Fruit fly (Drosophila melanogaster) whole organism, embryonic: ENCODE results near the gene Neu2.

ENCODE experiments used
- Ada2b ChIP-seq: fragments of 200-800 bp; sonication (Bioruptor generic); IDR thresholded peaks from 2 replicates; pipeline ENCODE4 v1.3.6; 2022; ENCODE audit warnings: missing biosample characterization, missing genetic modification characterization
- BEAF-32 ChIP-seq: fragments of 200-800 bp; sonication (Bioruptor generic); optimal IDR thresholded peaks from 3 replicates; lab custom pipeline; 2017; ENCODE audit warnings: missing biosample characterization, missing genetic modification characterization, mild to moderate bottlenecking, moderate library complexity, missing genetic modification reagents
- Bgb ChIP-seq: fragments of 200-800 bp; sonication (Bioruptor generic); IDR thresholded peaks from 2 replicates; pipeline ENCODE4 v1.3.6; 2022; ENCODE audit warnings: missing biosample characterization, missing genetic modification characterization; ENCODE audit not compliant: partially characterized antibody
- CG10267 ChIP-seq: fragments of 200-800 bp; sonication (Bioruptor generic); optimal IDR thresholded peaks from 2 replicates; lab custom pipeline; 2018; ENCODE audit warnings: missing biosample characterization, mild to moderate bottlenecking, missing genetic modification characterization, moderate library complexity
- CG10462 ChIP-seq: fragments of 200-800 bp; sonication (Bioruptor generic); optimal IDR thresholded peaks from 2 replicates; lab custom pipeline; 2016; ENCODE audit warnings: missing biosample characterization, missing genetic modification characterization
- CG10959 ChIP-seq: fragments of 200-800 bp; sonication (Bioruptor generic); IDR thresholded peaks from 2 replicates; pipeline ENCODE4 v1.3.6; 2022; ENCODE audit warnings: missing biosample characterization, missing genetic modification characterization
- CG12155 ChIP-seq: fragments of 200-800 bp; sonication (Bioruptor generic); optimal IDR thresholded peaks from 3 replicates; lab custom pipeline; 2016; ENCODE audit warnings: missing biosample characterization, missing genetic modification characterization
- CG12659 ChIP-seq: fragments of 200-800 bp; sonication (Bioruptor generic); optimal IDR thresholded peaks from 3 replicates; lab custom pipeline; 2017; ENCODE audit warnings: mild to moderate bottlenecking, missing biosample characterization, missing genetic modification reagents, missing genetic modification characterization
- CG14710 ChIP-seq: fragments of 200-800 bp; sonication (Bioruptor generic); optimal IDR thresholded peaks from 3 replicates; lab custom pipeline; 2019; ENCODE audit warnings: missing biosample characterization, mild to moderate bottlenecking, missing genetic modification characterization, moderate library complexity
- CG15514 ChIP-seq: fragments of 200-800 bp; sonication (Bioruptor generic); optimal IDR thresholded peaks from 3 replicates; lab custom pipeline; 2017; ENCODE audit warnings: missing biosample characterization, missing genetic modification characterization, mild to moderate bottlenecking, moderate library complexity, missing genetic modification reagents
- CG17385 ChIP-seq: fragments of 200-800 bp; sonication (Bioruptor generic); optimal IDR thresholded peaks from 3 replicates; lab custom pipeline; 2018; ENCODE audit warnings: missing biosample characterization, mild to moderate bottlenecking, missing genetic modification characterization
- CG3995 ChIP-seq: fragments of 200-800 bp; sonication (Bioruptor generic); optimal IDR thresholded peaks from 3 replicates; lab custom pipeline; 2016; ENCODE audit warnings: missing biosample characterization, missing genetic modification characterization
- CG5245 ChIP-seq: fragments of 200-800 bp; sonication (Bioruptor generic); optimal IDR thresholded peaks from 3 replicates; lab custom pipeline; 2016; ENCODE audit warnings: missing biosample characterization, missing genetic modification characterization
- CG6791 ChIP-seq: fragments of 200-800 bp; sonication (Bioruptor generic); IDR thresholded peaks from 3 replicates; pipeline ENCODE4 v1.3.6; 2022; ENCODE audit warnings: missing biosample characterization, missing genetic modification characterization; ENCODE audit not compliant: partially characterized antibody
- CG8290 ChIP-seq, 3 experiments: fragments of 200-800 bp; sonication (Bioruptor generic); optimal IDR thresholded peaks; 2 replicates each; lab custom pipeline; 2016 to 2019; ENCODE audit warnings: missing biosample characterization in 3 of 3, missing genetic modification characterization in 3 of 3, mild to moderate bottlenecking in 2 of 3, moderate library complexity in 1 of 3
- CG8359 ChIP-seq: fragments of 200-800 bp; sonication (Bioruptor generic); optimal IDR thresholded peaks from 2 replicates; lab custom pipeline; 2017; ENCODE audit warnings: missing biosample characterization, mild to moderate bottlenecking, missing genetic modification characterization, borderline replicate concordance
- CG8478 ChIP-seq: fragments of >200 bp; optimal IDR thresholded peaks from 2 replicates; lab custom pipeline; 2018
- CG9797 ChIP-seq: fragments of 200-800 bp; sonication (Bioruptor generic); optimal IDR thresholded peaks from 3 replicates; lab custom pipeline; 2018; ENCODE audit warnings: missing biosample characterization, mild to moderate bottlenecking, missing genetic modification characterization
- Dp ChIP-seq: fragments of 200-800 bp; sonication (Bioruptor generic); optimal IDR thresholded peaks from 2 replicates; lab custom pipeline; 2018; ENCODE audit warnings: missing biosample characterization, mild to moderate bottlenecking, missing genetic modification characterization, moderate library complexity
- Drgx ChIP-seq: fragments of 200-800 bp; sonication (Bioruptor generic); IDR thresholded peaks from 2 replicates; pipeline ENCODE4 v1.3.6; 2022; ENCODE audit warnings: missing biosample characterization, missing genetic modification characterization
- E2f1 ChIP-seq: fragments of 200-800 bp; sonication (Bioruptor generic); IDR thresholded peaks from 2 replicates; pipeline ENCODE4 v1.3.6; 2022; ENCODE audit warnings: missing biosample characterization, missing genetic modification characterization
- H15 ChIP-seq: fragments of 200-800 bp; sonication (Bioruptor generic); IDR thresholded peaks from 3 replicates; pipeline ENCODE4 v1.3.6; 2022; ENCODE audit warnings: missing biosample characterization, missing genetic modification characterization
- Kr ChIP-seq: fragments of 200-800 bp; sonication (Bioruptor generic); optimal IDR thresholded peaks from 2 replicates; lab custom pipeline; 2017; ENCODE audit warnings: missing biosample characterization, mild to moderate bottlenecking, missing genetic modification characterization
- MESR4 ChIP-seq: fragments of 200-800 bp; sonication (Bioruptor generic); optimal IDR thresholded peaks from 2 replicates; lab custom pipeline; 2018; ENCODE audit warnings: missing biosample characterization, mild to moderate bottlenecking, missing genetic modification characterization, moderate library complexity
- Med ChIP-seq: fragments of 200-800 bp; sonication (Bioruptor generic); peaks from one replicate; lab custom pipeline; 2016; ENCODE audit warnings: missing biosample characterization, missing genetic modification characterization, mild to moderate bottlenecking, inconsistent platforms, moderate library complexity
- Meics ChIP-seq: fragments of 200-800 bp; sonication (Bioruptor generic); optimal IDR thresholded peaks from 2 replicates; lab custom pipeline; 2017; ENCODE audit warnings: missing biosample characterization, mild to moderate bottlenecking, missing genetic modification characterization
- Nf-YA ChIP-seq: fragments of 200-800 bp; sonication (Bioruptor generic); IDR thresholded peaks from 2 replicates; pipeline ENCODE4 v1.3.6; 2022; ENCODE audit warnings: missing biosample characterization, missing genetic modification characterization
- NfI ChIP-seq: fragments of 200-800 bp; sonication (Bioruptor generic); optimal IDR thresholded peaks from 3 replicates; lab custom pipeline; 2018; ENCODE audit warnings: missing biosample characterization, mild to moderate bottlenecking, missing genetic modification characterization, moderate library complexity
- Ssrp ChIP-seq: fragments of 200-800 bp; sonication (Bioruptor generic); optimal IDR thresholded peaks from 2 replicates; lab custom pipeline; 2018; ENCODE audit warnings: missing biosample characterization, mild to moderate bottlenecking, missing genetic modification characterization, moderate library complexity
- TFAM ChIP-seq: fragments of 200-800 bp; sonication (Bioruptor generic); optimal IDR thresholded peaks from 2 replicates; lab custom pipeline; 2017; ENCODE audit warnings: missing biosample characterization, missing genetic modification characterization, inconsistent platforms
- Trl ChIP-seq, 3 experiments: fragments of >200 bp in 2 of 3; fragments of 200-800 bp in 1 of 3; sonication (Bioruptor generic) in 1 of 3; optimal IDR thresholded peaks; 2 replicates in 1 of 3; 3 replicates in 2 of 3; lab custom pipeline; 2016 to 2017; ENCODE audit warnings: missing biosample characterization in 1 of 3, missing genetic modification characterization in 1 of 3
- Xbp1 ChIP-seq: fragments of 200-800 bp; sonication (Bioruptor generic); optimal IDR thresholded peaks from 3 replicates; lab custom pipeline; 2016; ENCODE audit warnings: missing biosample characterization, mild to moderate bottlenecking, missing genetic modification characterization
- Xrp1 ChIP-seq: fragments of 200-800 bp; sonication (Bioruptor generic); IDR thresholded peaks from 2 replicates; pipeline ENCODE4 v1.3.6; 2022; ENCODE audit warnings: missing biosample characterization, missing genetic modification characterization
- YL-1 ChIP-seq: fragments of 200-800 bp; sonication (Bioruptor generic); optimal IDR thresholded peaks from 3 replicates; lab custom pipeline; 2017; ENCODE audit warnings: missing biosample characterization, mild to moderate bottlenecking, missing genetic modification characterization
- dm ChIP-seq: fragments of 200-800 bp; sonication (Bioruptor generic); optimal IDR thresholded peaks from 3 replicates; lab custom pipeline; 2016; ENCODE audit warnings: missing biosample characterization, missing genetic modification characterization
- gce ChIP-seq: fragments of 200-800 bp; sonication (Bioruptor generic); IDR thresholded peaks from 3 replicates; pipeline ENCODE4 v1.3.6; 2022; ENCODE audit warnings: missing biosample characterization, missing genetic modification characterization
- gfzf ChIP-seq: fragments of 200-800 bp; sonication (Bioruptor generic); optimal IDR thresholded peaks from 2 replicates; lab custom pipeline; 2016; ENCODE audit warnings: missing biosample characterization, mild to moderate bottlenecking, missing genetic modification characterization, moderate library complexity
- gsb ChIP-seq: fragments of 200-800 bp; sonication (Bioruptor generic); IDR thresholded peaks from 2 replicates; pipeline ENCODE4 v1.3.6; 2022; ENCODE audit warnings: missing biosample characterization, missing genetic modification characterization
- her ChIP-seq: fragments of 200-800 bp; sonication (Bioruptor generic); optimal IDR thresholded peaks from 2 replicates; lab custom pipeline; 2016; ENCODE audit warnings: missing biosample characterization, missing genetic modification characterization
- lilli ChIP-seq: fragments of 200-800 bp; sonication (Bioruptor generic); optimal IDR thresholded peaks from 3 replicates; lab custom pipeline; 2016; ENCODE audit warnings: missing biosample characterization, missing genetic modification characterization
- nerfin-1 ChIP-seq: fragments of 200-800 bp; sonication (Bioruptor generic); optimal IDR thresholded peaks from 3 replicates; lab custom pipeline; 2019; ENCODE audit warnings: missing biosample characterization, mild to moderate bottlenecking, missing genetic modification characterization, moderate library complexity
- pzg ChIP-seq: fragments of 200-800 bp; sonication (Bioruptor generic); optimal IDR thresholded peaks from 3 replicates; lab custom pipeline; 2018; ENCODE audit warnings: missing biosample characterization, mild to moderate bottlenecking, missing genetic modification characterization, moderate library complexity
- row ChIP-seq: fragments of 200-800 bp; sonication (Bioruptor generic); IDR thresholded peaks from 3 replicates; pipeline ENCODE4 v1.3.6; 2022; ENCODE audit warnings: missing biosample characterization, missing genetic modification characterization
- sens-2 ChIP-seq: fragments of 200-800 bp; sonication (Bioruptor generic); IDR thresholded peaks from 2 replicates; pipeline ENCODE4 v1.3.6; 2022; ENCODE audit warnings: missing biosample characterization, missing genetic modification characterization
- shn ChIP-seq: fragments of 200-800 bp; sonication (Bioruptor generic); optimal IDR thresholded peaks from 3 replicates; lab custom pipeline; 2016; ENCODE audit warnings: missing biosample characterization, missing genetic modification characterization
- slbo ChIP-seq: fragments of 200-800 bp; sonication (Bioruptor generic); IDR thresholded peaks from 2 replicates; pipeline ENCODE4 v1.3.6; 2022; ENCODE audit warnings: missing biosample characterization, missing genetic modification characterization
- sug ChIP-seq: fragments of 200-800 bp; optimal IDR thresholded peaks from 2 replicates; lab custom pipeline; 2019; ENCODE audit warnings: missing biosample characterization, mild to moderate bottlenecking, missing genetic modification characterization, moderate library complexity

The Neu2 gene

dm6 chr3L:21492723-21493316 lies 2.4 kb upstream of the Neu2 start, which contains the start of the genes CG7202 and CG7519 (continued):
- TF ChIP-seq Dp (GFP tag; lab: Kevin White, UChicago) = peak; percentile 42
- TF ChIP-seq gsb (GFP tag; lab: Robert Waterston, UW) = no peak
- peak; percentile 27; the same call in 1 of the 3 replicates for TF ChIP-seq gce (GFP tag; lab: Robert Waterston, UW)
- no peak for TF ChIP-seq NfI (GFP tag; lab: Kevin White, UChicago)
- no peak for TF ChIP-seq CG10959
- no peak for TF ChIP-seq lilli
- peak; percentile 7 for TF ChIP-seq BEAF-32 (GFP tag; lab: Kevin White, UChicago)
- TF ChIP-seq E2f1 (GFP tag; lab: Robert Waterston, UW) = no peak
- TF ChIP-seq Med = peak; percentile 24
- no peak for TF ChIP-seq Meics (GFP tag; lab: Kevin White, UChicago)
- no peak for TF ChIP-seq shn
- TF ChIP-seq gfzf (GFP tag; lab: Kevin White, UChicago) = peak; percentile 67
- peak; percentile 9 for TF ChIP-seq CG14710
- peak; percentile 38 for TF ChIP-seq dm
- TF ChIP-seq CG10462 = no peak
- TF ChIP-seq MESR4 = peak; percentile 55
- TF ChIP-seq TFAM = no peak
- peak; percentile 55 for TF ChIP-seq CG9797 (GFP tag; lab: Kevin White, UChicago)
- no peak for TF ChIP-seq Nf-YA
- no peak for TF ChIP-seq CG12155 (GFP tag; lab: Kevin White, UChicago)
- TF ChIP-seq CG3995 = peak; percentile 43
- TF ChIP-seq nerfin-1 (tag; lab: Kevin White, UChicago) = peak; percentile 33
- TF ChIP-seq CG8359 = no peak
- TF ChIP-seq pzg (GFP tag; lab: Kevin White, UChicago) = peak; percentile 35
- TF ChIP-seq CG5245 (GFP tag; lab: Kevin White, UChicago) = no peak
- TF ChIP-seq Kr (GFP tag; lab: Kevin White, UChicago) = no peak
- TF ChIP-seq YL-1 (GFP tag; lab: Kevin White, UChicago) = peak; percentile 33

dm6 chr3L:21485371-21485770 lies 5.0 kb downstream of the Neu2 start:
- 0 out of 2 replicates have a peak, but pooled peaks have one; percentile 23 for TF ChIP-seq Drgx (GFP tag; lab: Robert Waterston, UW)
- peak; percentile 33; the same call in 1 of the 3 replicates for TF ChIP-seq row (GFP tag; lab: Robert Waterston, UW)
- TF ChIP-seq Ada2b (GFP tag; lab: Robert Waterston, UW) = 0 out of 2 replicates have a peak, but pooled peaks have one; percentile 17
- TF ChIP-seq CG6791 (GFP tag; lab: Robert Waterston, UW) = 0 out of 3 replicates have a peak, but pooled peaks have one; percentile 11

- TF ChIP-seq Bgb (GFP tag; lab: Robert Waterston, UW) (peak; percentile 52; the same call in 1 of the 2 replicates), CG15514 (GFP tag; lab: Kevin White, UChicago) (peak; percentile 46), sug (tag; lab: Kevin White, UChicago) (peak; percentile 61), H15 (GFP tag; lab: Robert Waterston, UW) (no peak), CG17385 (no peak), CG8290 (GFP tag; optimal IDR thresholded peaks at IDR 0.05; lab: Kevin White, UChicago) (peak; percentile 91), CG8290 (tag; optimal IDR thresholded peaks at IDR 0.05; lab: Kevin White, UChicago) (peak in 1 of 2 experiments; percentile 84), CG8478 (lab: Kevin White, UChicago) (peak; percentile 5), sens-2 (no peak), slbo (GFP tag; lab: Robert Waterston, UW) (peak; percentile 51; the same call in 1 of the 2 replicates), Dp (GFP tag; lab: Kevin White, UChicago) (peak; percentile 46), CG10267 (tag; lab: Kevin White, UChicago) (peak; percentile 79), Ssrp (tag; lab: Kevin White, UChicago) (no peak), CG12659 (peak; percentile 58), shn (peak; percentile 15), Xbp1 (GFP tag; lab: Kevin White, UChicago) (peak; percentile 27), Xrp1 (GFP tag; lab: Robert Waterston, UW) (0 out of 2 replicates have a peak, but pooled peaks have one; percentile 24), Trl (optimal IDR thresholded peaks at IDR 0.05; lab: Kevin White, UChicago) (no peak), Trl (GFP tag; optimal IDR thresholded peaks at IDR 0.05; lab: Kevin White, UChicago) (peak; percentile 9), her (GFP tag; lab: Kevin White, UChicago) (peak; percentile 40)
These were observed 6.5 kb downstream of the Neu2 start for dm6 chr3L:21483837-21484236.
